Worm (Caenorhabditis elegans) whole organism, L1 larva: Measurements from ENCODE around the gene myo-5.

Experiments
- C04F5.9 ChIP-seq: sonication (generic microtip); optimal IDR thresholded peaks from 2 replicates; lab custom pipeline; 2016; ENCODE audit warnings: missing genetic modification characterization, missing compliant biosample characterization
- aha-1 ChIP-seq: fragments of 150-350 bp; optimal IDR thresholded peaks from 2 replicates; lab custom pipeline; 2014; ENCODE audit warnings: missing biosample characterization, missing genetic modification characterization
- aly-2 ChIP-seq: fragments of 150-350 bp; optimal IDR thresholded peaks from 2 replicates; lab custom pipeline; 2014; ENCODE audit warnings: missing biosample characterization, missing genetic modification characterization
- ama-1 ChIP-seq: fragments of 150-350 bp; optimal IDR thresholded peaks from 2 replicates; lab custom pipeline; 2014
- blmp-1 ChIP-seq: fragments of 150-350 bp; optimal IDR thresholded peaks from 2 replicates; lab custom pipeline; 2014; ENCODE audit warnings: missing biosample characterization, missing genetic modification characterization
- ceh-8 ChIP-seq: fragments of 200-800 bp; sonication (Bioruptor generic); optimal IDR thresholded peaks from 2 replicates; lab custom pipeline; 2018; ENCODE audit warnings: mild to moderate bottlenecking, missing genetic modification characterization, moderate library complexity, missing compliant biosample characterization
- ceh-82 ChIP-seq, 3 experiments: fragments of 150-350 bp in 1 of 3; sonication (generic microtip) in 2 of 3; optimal IDR thresholded peaks; 2 replicates each; lab custom pipeline; 2014 to 2017; ENCODE audit warnings: missing biosample characterization in 3 of 3, missing genetic modification characterization in 3 of 3
- ceh-90 ChIP-seq: sonication (generic microtip); optimal IDR thresholded peaks from 2 replicates; lab custom pipeline; 2016; ENCODE audit warnings: missing genetic modification characterization, missing compliant biosample characterization
- ces-1 ChIP-seq: fragments of 150-350 bp; optimal IDR thresholded peaks from 2 replicates; lab custom pipeline; 2014; ENCODE audit warnings: missing biosample characterization, missing genetic modification reagents, missing genetic modification characterization
- dpl-1 ChIP-seq, 3 experiments: fragments of 150-350 bp in 2 of 3; sonication (generic microtip) in 1 of 3; optimal IDR thresholded peaks; 2 replicates each; lab custom pipeline; 2014 to 2017; ENCODE audit warnings: missing biosample characterization in 3 of 3, missing genetic modification characterization in 3 of 3, missing genetic modification reagents in 3 of 3
- efl-1 ChIP-seq, 4 experiments: fragments of 150-350 bp; optimal IDR thresholded peaks in 3 of 4; peaks in 1 of 4; 1 replicate in 1 of 4; 2 replicates in 3 of 4; lab custom pipeline; 2014; ENCODE audit warnings: missing biosample characterization in 2 of 4, missing genetic modification characterization in 2 of 4, missing genetic modification reagents in 2 of 4
- elt-3 ChIP-seq, 6 experiments: fragments of 150-350 bp in 1 of 6; sonication (generic microtip); optimal IDR thresholded peaks; 2 replicates each; lab custom pipeline; 2017 to 2018; ENCODE audit warnings: missing biosample characterization in 6 of 6, missing genetic modification characterization in 6 of 6, inconsistent platforms in 1 of 6
- ets-5 ChIP-seq: fragments of 200-800 bp; sonication (Bioruptor generic); IDR thresholded peaks from 2 replicates; pipeline ENCODE4 v1.3.6; 2022; ENCODE audit warnings: missing genetic modification characterization, missing compliant biosample characterization
- fkh-4 ChIP-seq: sonication (generic microtip); optimal IDR thresholded peaks from 2 replicates; lab custom pipeline; 2016; ENCODE audit warnings: missing compliant biosample characterization, missing genetic modification characterization, borderline replicate concordance
- grh-1 ChIP-seq: fragments of 200-800 bp; sonication (Bioruptor generic); IDR thresholded peaks from 2 replicates; pipeline ENCODE4 v1.3.6; 2022; ENCODE audit warnings: missing genetic modification reagents, missing genetic modification characterization, missing compliant biosample characterization
- hlh-17 ChIP-seq: fragments of 200-800 bp; sonication (Bioruptor generic); optimal IDR thresholded peaks from 2 replicates; lab custom pipeline; 2018; ENCODE audit warnings: missing genetic modification characterization, mild to moderate bottlenecking, missing compliant biosample characterization, moderate library complexity, borderline replicate concordance
- jun-1 ChIP-seq: fragments of 150-350 bp; optimal IDR thresholded peaks from 2 replicates; lab custom pipeline; 2014; ENCODE audit warnings: missing biosample characterization, missing genetic modification reagents, missing genetic modification characterization
- lin-14 ChIP-seq: fragments of 200-800 bp; sonication (Bioruptor generic); optimal IDR thresholded peaks from 2 replicates; lab custom pipeline; 2018; ENCODE audit warnings: mild to moderate bottlenecking, missing genetic modification characterization, moderate library complexity, missing compliant biosample characterization
- lin-35 ChIP-seq, 2 experiments: fragments of 150-350 bp; optimal IDR thresholded peaks; 2 replicates each; lab custom pipeline; 2014; ENCODE audit warnings: missing biosample characterization in 2 of 2, missing genetic modification characterization in 2 of 2, missing genetic modification reagents in 2 of 2
- lin-39 ChIP-seq: fragments of 150-350 bp; optimal IDR thresholded peaks from 2 replicates; lab custom pipeline; 2014; ENCODE audit warnings: missing biosample characterization, missing genetic modification reagents, missing genetic modification characterization
- lir-3 ChIP-seq: sonication (generic microtip); optimal IDR thresholded peaks from 2 replicates; lab custom pipeline; 2016; ENCODE audit warnings: mild to moderate bottlenecking, missing genetic modification characterization, moderate library complexity, missing compliant biosample characterization; ENCODE audit not compliant: poor library complexity
- mab-9 ChIP-seq: fragments of 200-800 bp; sonication (Bioruptor generic); IDR thresholded peaks from 2 replicates; pipeline ENCODE4 v1.3.6; 2022; ENCODE audit warnings: missing genetic modification reagents, missing genetic modification characterization, missing compliant biosample characterization
- mep-1 ChIP-seq: fragments of 150-350 bp; optimal IDR thresholded peaks from 2 replicates; lab custom pipeline; 2014; ENCODE audit warnings: missing biosample characterization, missing genetic modification characterization
- nhr-11 ChIP-seq: fragments of 150-350 bp; optimal IDR thresholded peaks from 2 replicates; lab custom pipeline; 2014; ENCODE audit warnings: missing biosample characterization, missing genetic modification characterization
- nhr-12 ChIP-seq: sonication (generic microtip); optimal IDR thresholded peaks from 2 replicates; lab custom pipeline; 2017; ENCODE audit warnings: missing biosample characterization, missing genetic modification characterization
- nhr-237 ChIP-seq: fragments of 150-350 bp; optimal IDR thresholded peaks from 2 replicates; lab custom pipeline; 2014; ENCODE audit warnings: missing biosample characterization, missing genetic modification characterization
- nhr-76 ChIP-seq: sonication (generic microtip); optimal IDR thresholded peaks from 2 replicates; lab custom pipeline; 2017; ENCODE audit warnings: missing biosample characterization, missing genetic modification characterization
- nhr-77 ChIP-seq: fragments of 150-350 bp; optimal IDR thresholded peaks from 2 replicates; lab custom pipeline; 2014; ENCODE audit warnings: missing biosample characterization, missing genetic modification characterization
- nhr-84 ChIP-seq: sonication (generic microtip); optimal IDR thresholded peaks from 2 replicates; lab custom pipeline; 2017; ENCODE audit warnings: missing biosample characterization, missing genetic modification characterization
- rnt-1 ChIP-seq: sonication (generic microtip); optimal IDR thresholded peaks from 2 replicates; lab custom pipeline; 2016; ENCODE audit warnings: mild to moderate bottlenecking, missing genetic modification characterization, moderate library complexity, missing compliant biosample characterization
- snpc-4 ChIP-seq: fragments of 150-350 bp; optimal IDR thresholded peaks from 2 replicates; lab custom pipeline; 2014; ENCODE audit warnings: missing biosample characterization, missing genetic modification characterization
- sup-37 ChIP-seq: fragments of 200-800 bp; sonication (Bioruptor generic); optimal IDR thresholded peaks from 2 replicates; lab custom pipeline; 2018; ENCODE audit warnings: mild to moderate bottlenecking, missing genetic modification characterization, missing compliant biosample characterization
- tbx-2 ChIP-seq: sonication (generic microtip); optimal IDR thresholded peaks from 2 replicates; lab custom pipeline; 2016; ENCODE audit warnings: missing genetic modification characterization, missing compliant biosample characterization
- unc-130 ChIP-seq: fragments of 150-350 bp; optimal IDR thresholded peaks from 2 replicates; lab custom pipeline; 2017; ENCODE audit warnings: missing biosample characterization, missing genetic modification characterization, inconsistent platforms
- unc-98 ChIP-seq: fragments of 200-800 bp; sonication (Bioruptor generic); IDR thresholded peaks from 2 replicates; pipeline ENCODE4 v1.3.6; 2022; ENCODE audit warnings: missing genetic modification characterization, missing compliant biosample characterization
- xbp-1 ChIP-seq: sonication (generic microtip); optimal IDR thresholded peaks from 2 replicates; lab custom pipeline; 2016; ENCODE audit warnings: missing genetic modification characterization, missing compliant biosample characterization
- zag-1 ChIP-seq: fragments of 150-350 bp; optimal IDR thresholded peaks from 2 replicates; lab custom pipeline; 2014; ENCODE audit warnings: missing biosample characterization, missing genetic modification characterization
- zip-4 ChIP-seq: fragments of 200-800 bp; sonication (Bioruptor generic); optimal IDR thresholded peaks from 2 replicates; lab custom pipeline; 2018; ENCODE audit warnings: mild to moderate bottlenecking, missing genetic modification characterization, moderate library complexity, missing compliant biosample characterization
- ztf-4 ChIP-seq: fragments of 150-350 bp; optimal IDR thresholded peaks from 2 replicates; lab custom pipeline; 2014; ENCODE audit warnings: missing biosample characterization, missing genetic modification characterization

The myo-5 gene

DNA sequence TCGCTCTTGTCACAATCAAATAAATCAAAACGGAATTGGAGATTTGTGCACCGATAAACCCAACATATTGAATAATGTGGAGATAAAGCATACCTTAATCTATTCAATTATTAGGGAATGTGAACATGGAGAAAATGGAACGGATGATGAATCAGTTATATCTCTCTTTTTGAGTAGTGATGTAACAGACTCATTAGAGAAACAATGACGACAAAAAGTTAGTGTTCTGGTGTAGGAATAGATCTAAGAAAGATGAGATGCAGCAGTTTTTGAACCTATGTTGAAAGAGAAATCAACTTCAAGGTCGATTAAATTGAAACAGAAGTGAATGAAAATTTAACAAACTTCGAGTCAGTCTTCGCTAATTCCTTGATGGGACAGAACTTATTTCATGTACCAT, 13.4 kb upstream of the myo-5 start, which contains the start of gene str-146:
str-146 (minus strand) TSS at position 101 of the 400 bp plus-strand sequence.
- no peak for TF ChIP-seq jun-1 (tag; lab: Kevin White, UChicago)

ce11 chrV:8098239-8098638, 10.5 kb upstream of the myo-5 start, which contains the start of gene str-145:
Gene str-145 (minus strand): TSS chrV:8098339.
- TF ChIP-seq mep-1 (no peak), efl-1 (optimal IDR thresholded peaks at IDR 0.05; lab: Kevin White, UChicago) (no peak), efl-1 (GFP tag; optimal IDR thresholded peaks at IDR 0.05 in 1 of 2; lab: Kevin White, UChicago) (no peak), lir-3 (no peak), nhr-11 (tag; lab: Kevin White, UChicago) (no peak), nhr-76 (tag; lab: Kevin White, UChicago) (no peak), nhr-237 (tag; lab: Kevin White, UChicago) (no peak), rnt-1 (tag; lab: Kevin White, UChicago) (no peak), nhr-77 (tag; lab: Kevin White, UChicago) (no peak), ets-5 (no peak), ceh-82 (tag; optimal IDR thresholded peaks at IDR 0.05; lab: Kevin White, UChicago) (no peak), aha-1 (tag; lab: Kevin White, UChicago) (no peak), fkh-4 (no peak)

DNA sequence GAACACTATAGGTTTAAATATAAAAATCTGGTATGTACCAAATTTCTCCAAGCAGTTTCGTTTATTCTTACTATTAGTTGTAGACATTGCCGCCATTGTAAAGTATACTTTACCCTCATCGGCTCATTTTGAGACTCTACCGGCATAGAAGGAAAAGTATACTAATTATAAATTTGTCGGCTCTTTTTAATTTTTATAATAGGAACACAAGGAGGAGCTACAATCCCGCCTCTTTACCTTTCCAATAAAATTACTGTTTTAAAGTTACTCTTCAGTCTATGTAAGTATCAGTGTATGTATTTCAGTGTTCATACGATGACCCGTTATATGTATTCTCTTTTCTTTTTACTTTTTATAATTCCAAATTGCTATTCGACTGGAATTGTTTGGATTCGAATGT, 9.5 kb upstream of the myo-5 start, which contains the start of gene sdz-23:
sdz-23 (plus strand) TSS at position 301 of the 400 bp plus-strand sequence.
- TF ChIP-seq nhr-12 (tag; lab: Kevin White, UChicago) (no peak), aha-1 (tag; lab: Kevin White, UChicago) (no peak), rnt-1 (tag; lab: Kevin White, UChicago) (no peak), xbp-1 (tag; lab: Kevin White, UChicago) (no peak), mab-9 (GFP tag; lab: Robert Waterston, UW) (no peak), nhr-77 (tag; lab: Kevin White, UChicago) (no peak), nhr-11 (tag; lab: Kevin White, UChicago) (no peak), lin-35 (GFP tag; optimal IDR thresholded peaks at IDR 0.05; lab: Kevin White, UChicago) (no peak), ceh-8 (no peak), nhr-84 (tag; lab: Kevin White, UChicago) (no peak), zag-1 (tag; lab: Kevin White, UChicago) (no peak), dpl-1 (GFP tag; optimal IDR thresholded peaks at IDR 0.05; lab: Kevin White, UChicago) (no peak), lin-39 (no peak), unc-98 (GFP tag; lab: Robert Waterston, UW) (no peak), lin-14 (GFP tag; lab: Kevin White, UChicago) (no peak), grh-1 (GFP tag; lab: Robert Waterston, UW) (no peak), C04F5.9 (no peak)
- TF ChIP-seq, all 84 proteins: peak for 0

- TF ChIP-seq blmp-1 (no peak), ztf-4 (tag; lab: Kevin White, UChicago) (no peak), snpc-4 (tag; lab: Kevin White, UChicago) (no peak), tbx-2 (tag; lab: Kevin White, UChicago) (no peak), unc-130 (tag; lab: Kevin White, UChicago) (no peak)
These were observed 5.8 kb upstream of the myo-5 start, which contains the start of gene str-90 for ce11 chrV:8102960-8103359. Gene str-90 (plus strand): TSS chrV:8103260.

DNA sequence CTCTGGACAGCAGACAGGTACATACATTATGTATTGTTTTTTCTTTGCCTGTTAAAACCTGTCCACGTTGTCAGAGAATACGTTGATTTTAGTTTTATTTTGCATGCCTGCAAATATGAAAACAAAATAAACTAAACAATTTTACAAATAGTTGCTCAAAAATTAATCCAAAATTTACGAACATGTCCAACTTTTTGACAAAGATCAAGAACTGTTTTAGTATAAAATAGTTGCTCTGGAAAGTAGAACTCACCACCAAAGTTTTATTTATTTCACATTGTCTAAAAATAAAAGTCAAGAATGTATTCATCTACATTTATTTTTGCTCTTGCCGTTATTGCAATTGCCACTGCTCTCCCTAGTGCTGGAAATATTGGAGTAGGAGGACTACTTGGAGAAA, 4.3 kb upstream of the myo-5 start, which contains the start of gene srlf-16:
srlf-16 (plus strand) TSS at position 301 of the 400 bp plus-strand sequence.
- TF ChIP-seq unc-98 (GFP tag; lab: Robert Waterston, UW) (no peak), ces-1 (no peak), aly-2 (tag; lab: Kevin White, UChicago) (no peak), jun-1 (tag; lab: Kevin White, UChicago) (no peak), hlh-17 (GFP tag; lab: Kevin White, UChicago) (no peak), zip-4 (no peak), ceh-90 (tag; lab: Kevin White, UChicago) (no peak), elt-3 (tag; optimal IDR thresholded peaks at IDR 0.05; lab: Kevin White, UChicago) (no peak), sup-37 (GFP tag; lab: Kevin White, UChicago) (no peak), ama-1 (lab: Kevin White, UChicago) (no peak), unc-130 (tag; lab: Kevin White, UChicago) (no peak)
